Worm (Caenorhabditis elegans) whole organism, L2 larva: ENCODE results near the gene T12D8.9.

Experiments
- F13H6.1 ChIP-seq: sonication (generic microtip); optimal IDR thresholded peaks from 2 replicates; lab custom pipeline; 2016; ENCODE audit warnings: missing genetic modification characterization, missing compliant biosample characterization
- ZK546.5 ChIP-seq: sonication (generic microtip); optimal IDR thresholded peaks from 2 replicates; lab custom pipeline; 2017; ENCODE audit warnings: missing biosample characterization, missing genetic modification characterization
- alr-1 ChIP-seq: fragments of 150-350 bp; optimal IDR thresholded peaks from 2 replicates; lab custom pipeline; 2014; ENCODE audit warnings: missing biosample characterization, missing genetic modification characterization
- aly-2 ChIP-seq: fragments of 150-350 bp; optimal IDR thresholded peaks from 2 replicates; lab custom pipeline; 2014; ENCODE audit warnings: missing biosample characterization, missing genetic modification characterization
- ama-1 ChIP-seq: fragments of 150-350 bp; optimal IDR thresholded peaks from 2 replicates; lab custom pipeline; 2018; ENCODE audit warnings: inconsistent platforms
- ceh-16 ChIP-seq: fragments of 150-350 bp; optimal IDR thresholded peaks from 2 replicates; lab custom pipeline; 2014; ENCODE audit warnings: missing biosample characterization, missing genetic modification characterization
- ceh-82 ChIP-seq: fragments of 150-350 bp; optimal IDR thresholded peaks from 2 replicates; lab custom pipeline; 2014; ENCODE audit warnings: missing biosample characterization, missing genetic modification characterization
- crh-2 ChIP-seq: sonication (generic microtip); optimal IDR thresholded peaks from 2 replicates; lab custom pipeline; 2017; ENCODE audit warnings: missing biosample characterization, missing genetic modification characterization
- dmd-4 ChIP-seq: sonication (generic microtip); optimal IDR thresholded peaks from 2 replicates; lab custom pipeline; 2017; ENCODE audit warnings: missing biosample characterization, missing genetic modification characterization
- egl-27 ChIP-seq: sonication (generic microtip); optimal IDR thresholded peaks from 3 replicates; lab custom pipeline; 2017; ENCODE audit warnings: missing biosample characterization, missing genetic modification reagents, missing genetic modification characterization
- elt-1 ChIP-seq: fragments of 150-350 bp; optimal IDR thresholded peaks from 2 replicates; lab custom pipeline; 2014; ENCODE audit warnings: missing biosample characterization, missing genetic modification characterization
- elt-3 ChIP-seq: sonication (generic microtip); optimal IDR thresholded peaks from 2 replicates; lab custom pipeline; 2017; ENCODE audit warnings: missing biosample characterization, missing genetic modification characterization
- fos-1 ChIP-seq: fragments of 150-350 bp; optimal IDR thresholded peaks from 2 replicates; lab custom pipeline; 2014; ENCODE audit warnings: missing biosample characterization, missing genetic modification characterization
- lin-11 ChIP-seq: fragments of 150-350 bp; sonication (generic microtip); optimal IDR thresholded peaks from 2 replicates; lab custom pipeline; 2014; ENCODE audit warnings: missing biosample characterization, missing genetic modification characterization, inconsistent platforms, mixed read lengths
- lin-13 ChIP-seq: fragments of 150-350 bp; optimal IDR thresholded peaks from 2 replicates; lab custom pipeline; 2014; ENCODE audit warnings: missing biosample characterization, missing genetic modification reagents, missing genetic modification characterization
- lin-39 ChIP-seq: fragments of 150-350 bp; optimal IDR thresholded peaks from 2 replicates; lab custom pipeline; 2014; ENCODE audit warnings: missing biosample characterization, missing genetic modification reagents, missing genetic modification characterization
- lsy-2 ChIP-seq, 2 experiments: fragments of 150-350 bp in 1 of 2; sonication (generic microtip) in 1 of 2; optimal IDR thresholded peaks; 2 replicates each; lab custom pipeline; 2014 to 2017; ENCODE audit warnings: missing biosample characterization in 2 of 2, missing genetic modification characterization in 2 of 2
- mab-5 ChIP-seq: fragments of 150-350 bp; optimal IDR thresholded peaks from 2 replicates; lab custom pipeline; 2014; ENCODE audit warnings: missing biosample characterization, missing genetic modification characterization
- mbf-1 ChIP-seq: sonication (generic microtip); optimal IDR thresholded peaks from 2 replicates; lab custom pipeline; 2017; ENCODE audit warnings: missing biosample characterization, missing genetic modification characterization
- mdl-1 ChIP-seq, 2 experiments: fragments of 150-350 bp in 1 of 2; sonication (generic microtip) in 1 of 2; optimal IDR thresholded peaks; 2 replicates each; lab custom pipeline; 2017; ENCODE audit warnings: missing biosample characterization in 2 of 2, missing genetic modification characterization in 2 of 2
- nhr-10 ChIP-seq: sonication (generic microtip); optimal IDR thresholded peaks from 2 replicates; lab custom pipeline; 2017; ENCODE audit warnings: missing biosample characterization, missing genetic modification characterization
- nhr-11 ChIP-seq: fragments of 150-350 bp; optimal IDR thresholded peaks from 2 replicates; lab custom pipeline; 2014; ENCODE audit warnings: missing biosample characterization, missing genetic modification characterization
- nhr-12 ChIP-seq: fragments of 150-350 bp; optimal IDR thresholded peaks from 2 replicates; lab custom pipeline; 2014; ENCODE audit warnings: missing biosample characterization, missing genetic modification characterization
- nhr-129 ChIP-seq: fragments of 150-350 bp; optimal IDR thresholded peaks from 2 replicates; lab custom pipeline; 2014; ENCODE audit warnings: missing biosample characterization, missing genetic modification characterization
- nhr-21 ChIP-seq: fragments of 150-350 bp; optimal IDR thresholded peaks from 2 replicates; lab custom pipeline; 2014; ENCODE audit warnings: missing biosample characterization, missing genetic modification characterization
- nhr-23 ChIP-seq: fragments of 150-350 bp; optimal IDR thresholded peaks from 2 replicates; lab custom pipeline; 2014; ENCODE audit warnings: missing biosample characterization, missing genetic modification reagents, missing genetic modification characterization
- nhr-25 ChIP-seq: fragments of 150-350 bp; sonication (generic microtip); optimal IDR thresholded peaks from 3 replicates; lab custom pipeline; 2014; ENCODE audit warnings: missing biosample characterization, missing genetic modification characterization
- nhr-6 ChIP-seq: fragments of 150-350 bp; optimal IDR thresholded peaks from 2 replicates; lab custom pipeline; 2014; ENCODE audit warnings: missing biosample characterization, missing genetic modification characterization
- peb-1 ChIP-seq: fragments of 150-350 bp; optimal IDR thresholded peaks from 2 replicates; lab custom pipeline; 2014; ENCODE audit warnings: missing biosample characterization, missing genetic modification characterization
- sem-4 ChIP-seq: fragments of 150-350 bp; optimal IDR thresholded peaks from 2 replicates; lab custom pipeline; 2014; ENCODE audit warnings: missing biosample characterization, missing genetic modification reagents, missing genetic modification characterization
- skn-1 ChIP-seq: sonication (generic microtip); optimal IDR thresholded peaks from 2 replicates; lab custom pipeline; 2017; ENCODE audit warnings: missing biosample characterization, missing genetic modification characterization
- sma-3 ChIP-seq: sonication (generic microtip); optimal IDR thresholded peaks from 2 replicates; lab custom pipeline; 2016; ENCODE audit warnings: missing genetic modification reagents, missing genetic modification characterization, missing compliant biosample characterization
- sma-9 ChIP-seq, 2 experiments: fragments of 150-350 bp in 1 of 2; sonication (generic microtip) in 1 of 2; optimal IDR thresholded peaks; 2 replicates each; lab custom pipeline; 2014 to 2016; ENCODE audit warnings: missing genetic modification characterization in 2 of 2, mild to moderate bottlenecking in 1 of 2, missing biosample characterization in 1 of 2, missing compliant biosample characterization in 1 of 2, missing genetic modification reagents in 1 of 2, moderate library complexity in 1 of 2
- unc-39 ChIP-seq: fragments of 150-350 bp; optimal IDR thresholded peaks from 2 replicates; lab custom pipeline; 2014; ENCODE audit warnings: missing biosample characterization, missing genetic modification characterization
- unc-55 ChIP-seq: fragments of 150-350 bp; sonication (generic microtip); optimal IDR thresholded peaks from 3 replicates; lab custom pipeline; 2014; ENCODE audit warnings: missing biosample characterization, missing genetic modification reagents, missing genetic modification characterization
- unc-62 ChIP-seq: fragments of 150-350 bp; optimal IDR thresholded peaks from 2 replicates; lab custom pipeline; 2014; ENCODE audit warnings: missing biosample characterization, missing genetic modification reagents, missing genetic modification characterization
- zag-1 ChIP-seq: fragments of 150-350 bp; optimal IDR thresholded peaks from 2 replicates; lab custom pipeline; 2014; ENCODE audit warnings: missing biosample characterization, missing genetic modification characterization
- ztf-1 ChIP-seq: fragments of 200-800 bp; sonication (Bioruptor generic); conservative IDR thresholded peaks from 2 replicates; pipeline ENCODE4 v1.3.6; 2022; ENCODE audit warnings: missing genetic modification characterization, missing compliant biosample characterization
- ztf-11 ChIP-seq: sonication (generic microtip); optimal IDR thresholded peaks from 2 replicates; lab custom pipeline; 2017; ENCODE audit warnings: missing biosample characterization, missing genetic modification characterization

Gene T12D8.9

DNA sequence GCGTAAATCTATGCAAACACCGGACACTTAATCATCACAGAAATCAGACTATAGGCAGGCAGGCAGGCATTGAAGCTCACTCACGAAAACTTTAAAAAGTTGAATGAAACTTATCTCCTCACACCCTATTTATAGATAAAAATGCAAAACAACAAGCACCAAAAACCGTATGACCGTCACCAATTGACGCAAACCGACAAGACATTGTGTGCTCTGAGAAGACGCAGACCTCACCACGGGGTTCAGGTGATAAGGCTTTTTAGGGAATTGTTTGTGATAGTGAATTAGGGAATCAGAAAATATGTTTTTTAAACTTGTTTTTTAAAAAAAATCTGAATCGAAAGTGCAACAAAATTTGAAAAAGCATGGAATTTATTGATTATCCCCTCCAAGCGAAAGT lies 9.8 kb downstream of the T12D8.9 start, which contains the start of gene T12D8.5 (continued):
- TF ChIP-seq sma-3, result no peak
- TF ChIP-seq F13H6.1 (tag; lab: Kevin White, UChicago), result peak; percentile 22
- TF ChIP-seq dmd-4 (tag; lab: Kevin White, UChicago), result no peak
- TF ChIP-seq unc-62 (GFP tag; lab: Kevin White, UChicago), result no peak
- TF ChIP-seq nhr-25, result no peak

DNA sequence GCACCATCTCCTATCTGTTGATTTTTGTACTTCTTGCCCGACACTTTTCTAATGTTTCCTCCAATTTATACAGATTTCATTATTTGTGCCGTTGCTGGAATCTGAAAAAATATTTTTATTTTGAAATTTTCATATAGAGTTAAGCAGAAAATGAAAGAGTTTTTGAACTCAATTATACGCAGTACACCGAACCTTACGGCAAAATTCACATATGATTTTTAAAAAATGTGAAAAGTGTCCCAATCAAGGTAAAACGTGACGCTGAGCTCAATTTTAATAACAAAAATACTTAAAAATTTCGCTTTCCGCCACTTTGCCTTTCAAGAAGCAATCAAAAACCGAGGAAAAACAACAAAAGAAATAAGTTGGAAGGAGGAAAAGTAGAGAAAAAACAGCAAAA lies 13.8 kb downstream of the T12D8.9 start, which contains the start of gene arrd-17:
arrd-17 (minus strand) TSS at position 101 of the 400 bp plus-strand sequence.
- TF ChIP-seq mab-5 (tag; lab: Kevin White, UChicago), result no peak
- TF ChIP-seq egl-27 (tag; lab: Kevin White, UChicago), result no peak
- TF ChIP-seq zag-1, result no peak
- TF ChIP-seq ZK546.5 (tag; lab: Kevin White, UChicago), result no peak
- no peak for TF ChIP-seq unc-39
- no peak for TF ChIP-seq nhr-21 (tag; lab: Kevin White, UChicago)
- TF ChIP-seq mbf-1 (tag; lab: Kevin White, UChicago), result no peak
- TF ChIP-seq nhr-23 (tag; lab: Kevin White, UChicago), result no peak
- TF ChIP-seq ztf-11 (tag; lab: Kevin White, UChicago), result no peak
- TF ChIP-seq alr-1 (tag; lab: Kevin White, UChicago), result no peak
- no peak for TF ChIP-seq nhr-10 (tag; lab: Kevin White, UChicago)
- no peak for TF ChIP-seq unc-55 (GFP tag; lab: Kevin White, UChicago)
- no peak for TF ChIP-seq lin-13
- no peak for TF ChIP-seq fos-1
- no peak for TF ChIP-seq nhr-129 (tag; lab: Kevin White, UChicago)
- TF ChIP-seq ceh-16, result no peak
- TF ChIP-seq skn-1 (tag; lab: Kevin White, UChicago), result no peak
- TF ChIP-seq, all 48 proteins: peak for 0

DNA sequence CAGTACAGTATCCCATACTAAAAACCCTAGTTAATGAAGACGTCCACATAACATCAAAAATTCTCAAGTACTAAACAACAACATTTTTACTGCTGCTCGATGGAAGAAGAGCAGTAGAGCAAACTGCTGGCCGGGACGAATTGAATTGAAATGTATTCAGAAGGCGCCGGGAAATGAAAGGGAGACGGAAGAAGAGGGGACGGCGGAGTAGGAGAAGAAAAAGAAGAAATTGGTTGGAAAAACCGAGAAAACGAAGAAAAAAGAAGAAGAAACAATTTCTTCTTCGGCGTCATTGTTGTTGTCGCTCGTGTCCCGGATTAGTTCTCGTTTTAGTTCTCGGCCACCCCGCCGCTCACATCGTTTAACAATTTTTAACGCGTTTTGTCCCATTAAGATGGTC lies 16.9 kb downstream of the T12D8.9 start:
- TF ChIP-seq crh-2 (tag; lab: Kevin White, UChicago) (no peak), unc-55 (GFP tag; lab: Kevin White, UChicago) (peak; percentile 12)
- TF ChIP-seq, all 48 proteins: peak for 1

DNA sequence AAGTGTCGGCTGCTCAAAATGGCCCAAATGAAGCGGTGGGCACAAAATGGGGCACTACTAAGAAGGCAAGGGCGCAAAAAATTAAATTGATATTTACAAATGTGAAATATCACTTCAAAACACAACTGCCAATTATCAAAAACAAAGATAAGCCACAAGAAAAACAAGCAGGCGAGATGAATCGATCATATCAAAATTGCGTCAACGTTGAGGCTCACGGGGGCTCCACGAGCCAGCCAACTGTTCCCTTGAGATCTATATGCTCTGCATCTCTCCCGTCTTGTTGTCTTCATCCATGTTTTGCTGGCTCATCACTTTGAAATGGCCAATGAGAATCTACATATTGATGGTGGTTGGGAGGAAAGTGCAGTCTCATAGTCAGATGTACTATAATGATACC lies 18.3 kb downstream of the T12D8.9 start:
- peak in 1 of 2 experiments; percentile 17 for TF ChIP-seq lsy-2 (tag; optimal IDR thresholded peaks at IDR 0.05; lab: Kevin White, UChicago)
- TF ChIP-seq egl-27 (tag; lab: Kevin White, UChicago), result no peak
- peak; percentile 21 for TF ChIP-seq nhr-129 (tag; lab: Kevin White, UChicago)
- TF ChIP-seq crh-2 (tag; lab: Kevin White, UChicago), result peak; percentile 17
- TF ChIP-seq elt-3, result no peak
- TF ChIP-seq nhr-23 (tag; lab: Kevin White, UChicago), result no peak
- TF ChIP-seq nhr-11 (tag; lab: Kevin White, UChicago), result no peak
- no peak for TF ChIP-seq ztf-11 (tag; lab: Kevin White, UChicago)
- TF ChIP-seq nhr-12 (tag; lab: Kevin White, UChicago), result no peak
- TF ChIP-seq lin-13, result no peak
- TF ChIP-seq mdl-1 (tag; optimal IDR thresholded peaks at IDR 0.05; lab: Kevin White, UChicago), result no peak
- TF ChIP-seq nhr-6 (tag; lab: Kevin White, UChicago), result no peak
- TF ChIP-seq skn-1 (tag; lab: Kevin White, UChicago), result no peak
- TF ChIP-seq ama-1 (lab: Kevin White, UChicago), result no peak
- no peak for TF ChIP-seq alr-1 (tag; lab: Kevin White, UChicago)
- TF ChIP-seq mab-5 (tag; lab: Kevin White, UChicago), result peak; percentile 35
- no peak for TF ChIP-seq ztf-1 (GFP tag; lab: Robert Waterston, UW)
- TF ChIP-seq peb-1 (tag; lab: Kevin White, UChicago), result no peak
- no peak for TF ChIP-seq lin-39
- TF ChIP-seq dmd-4 (tag; lab: Kevin White, UChicago), result no peak
- no peak for TF ChIP-seq ceh-82
- no peak for TF ChIP-seq sma-3
- TF ChIP-seq sma-9 (GFP tag; optimal IDR thresholded peaks at IDR 0.05; lab: Kevin White, UChicago), result peak; percentile 4
- TF ChIP-seq sma-9 (tag; optimal IDR thresholded peaks at IDR 0.05; lab: Kevin White, UChicago), result no peak
- TF ChIP-seq unc-62 (GFP tag; lab: Kevin White, UChicago), result no peak
- no peak for TF ChIP-seq F13H6.1 (tag; lab: Kevin White, UChicago)
- no peak for TF ChIP-seq elt-1 (tag; lab: Kevin White, UChicago)
- no peak for TF ChIP-seq aly-2 (tag; lab: Kevin White, UChicago)
- TF ChIP-seq mbf-1 (tag; lab: Kevin White, UChicago), result no peak
- no peak for TF ChIP-seq unc-55 (GFP tag; lab: Kevin White, UChicago)
- no peak for TF ChIP-seq sem-4
- TF ChIP-seq nhr-25, result no peak
- no peak for TF ChIP-seq nhr-10 (tag; lab: Kevin White, UChicago)
- TF ChIP-seq lin-11 (tag; lab: Kevin White, UChicago), result no peak
